Worm (Caenorhabditis elegans) whole organism, L3 larva: ENCODE measurements around the gene T20B12.4.

Experiments
- R02D3.7 ChIP-seq: fragments of 150-350 bp; optimal IDR thresholded peaks from 2 replicates; lab custom pipeline; 2014; ENCODE audit warnings: missing biosample characterization, missing genetic modification characterization
- aly-2 ChIP-seq: fragments of 150-350 bp; optimal IDR thresholded peaks from 2 replicates; lab custom pipeline; 2014; ENCODE audit warnings: missing biosample characterization, missing genetic modification characterization
- ama-1 ChIP-seq: fragments of 150-350 bp; optimal IDR thresholded peaks from 2 replicates; lab custom pipeline; 2018
- ceh-16 ChIP-seq: sonication (generic microtip); optimal IDR thresholded peaks from 2 replicates; lab custom pipeline; 2017; ENCODE audit warnings: missing biosample characterization, missing genetic modification characterization
- ceh-28 ChIP-seq: fragments of 150-350 bp; optimal IDR thresholded peaks from 2 replicates; lab custom pipeline; 2014; ENCODE audit warnings: missing biosample characterization, missing genetic modification reagents, missing genetic modification characterization
- ceh-9 ChIP-seq: sonication (generic microtip); optimal IDR thresholded peaks from 2 replicates; lab custom pipeline; 2018; ENCODE audit warnings: missing biosample characterization, missing genetic modification characterization
- egl-27 ChIP-seq: sonication (generic microtip); optimal IDR thresholded peaks from 4 replicates; lab custom pipeline; 2017; ENCODE audit warnings: missing biosample characterization, missing genetic modification reagents, missing genetic modification characterization
- egl-5 ChIP-seq: fragments of 150-350 bp; optimal IDR thresholded peaks from 2 replicates; lab custom pipeline; 2017; ENCODE audit warnings: missing biosample characterization, missing genetic modification reagents, missing genetic modification characterization, inconsistent platforms
- elt-1 ChIP-seq: fragments of 150-350 bp; optimal IDR thresholded peaks from 2 replicates; lab custom pipeline; 2014; ENCODE audit warnings: missing biosample characterization, missing genetic modification characterization
- elt-2 ChIP-seq: sonication (generic microtip); optimal IDR thresholded peaks from 2 replicates; lab custom pipeline; 2016; ENCODE audit warnings: missing genetic modification reagents, mild to moderate bottlenecking, missing genetic modification characterization, missing compliant biosample characterization
- elt-3 ChIP-seq, 3 experiments: fragments of 150-350 bp in 1 of 3; sonication (generic microtip) in 2 of 3; optimal IDR thresholded peaks; 2 replicates in 2 of 3; 4 replicates in 1 of 3; lab custom pipeline; 2014 to 2017; ENCODE audit warnings: missing biosample characterization in 3 of 3, missing genetic modification characterization in 3 of 3
- eor-1 ChIP-seq, 2 experiments: fragments of 150-350 bp; optimal IDR thresholded peaks; 2 replicates each; lab custom pipeline; 2014 to 2018; ENCODE audit warnings: missing biosample characterization in 2 of 2, missing genetic modification characterization in 2 of 2
- fkh-10 ChIP-seq: sonication (generic microtip); optimal IDR thresholded peaks from 2 replicates; lab custom pipeline; 2017; ENCODE audit warnings: missing biosample characterization, missing genetic modification reagents, missing genetic modification characterization
- fos-1 ChIP-seq: fragments of 150-350 bp; optimal IDR thresholded peaks from 2 replicates; lab custom pipeline; 2014; ENCODE audit warnings: missing biosample characterization, missing genetic modification characterization
- hmg-11 ChIP-seq: sonication (generic microtip); optimal IDR thresholded peaks from 2 replicates; lab custom pipeline; 2016; ENCODE audit warnings: missing genetic modification characterization, missing compliant biosample characterization
- jun-1 ChIP-seq: fragments of 150-350 bp; optimal IDR thresholded peaks from 2 replicates; lab custom pipeline; 2014; ENCODE audit warnings: missing biosample characterization, missing genetic modification reagents, missing genetic modification characterization
- lin-15B ChIP-seq: fragments of 150-350 bp; optimal IDR thresholded peaks from 2 replicates; lab custom pipeline; 2014; ENCODE audit warnings: missing biosample characterization, missing genetic modification characterization
- lin-39 ChIP-seq: fragments of 150-350 bp; optimal IDR thresholded peaks from 2 replicates; lab custom pipeline; 2018; ENCODE audit warnings: missing biosample characterization, missing genetic modification reagents, missing genetic modification characterization
- lsy-12 ChIP-seq: sonication (generic microtip); optimal IDR thresholded peaks from 2 replicates; lab custom pipeline; 2016; ENCODE audit warnings: mild to moderate bottlenecking, missing genetic modification characterization, missing compliant biosample characterization
- mdl-1 ChIP-seq: fragments of 150-350 bp; optimal IDR thresholded peaks from 2 replicates; lab custom pipeline; 2014; ENCODE audit warnings: missing biosample characterization, missing genetic modification characterization
- mml-1 ChIP-seq: fragments of 150-350 bp; sonication (generic microtip); optimal IDR thresholded peaks from 3 replicates; lab custom pipeline; 2014; ENCODE audit warnings: missing biosample characterization, missing genetic modification characterization
- nfya-1 ChIP-seq: sonication (generic microtip); optimal IDR thresholded peaks from 2 replicates; lab custom pipeline; 2017; ENCODE audit warnings: missing genetic modification characterization, mild to moderate bottlenecking, missing compliant biosample characterization, antibody characterized with exemption, moderate library complexity; ENCODE audit not compliant: insufficient read depth
- nhr-11 ChIP-seq: fragments of 150-350 bp; optimal IDR thresholded peaks from 2 replicates; lab custom pipeline; 2014; ENCODE audit warnings: missing biosample characterization, missing genetic modification characterization
- nhr-237 ChIP-seq: fragments of 150-350 bp; optimal IDR thresholded peaks from 2 replicates; lab custom pipeline; 2014; ENCODE audit warnings: missing biosample characterization, missing genetic modification characterization
- nhr-25 ChIP-seq: sonication (generic microtip); optimal IDR thresholded peaks from 2 replicates; lab custom pipeline; 2017; ENCODE audit warnings: missing biosample characterization, missing genetic modification characterization
- nhr-28 ChIP-seq: fragments of 150-350 bp; optimal IDR thresholded peaks from 2 replicates; lab custom pipeline; 2014; ENCODE audit warnings: missing biosample characterization, missing genetic modification characterization
- pha-4 ChIP-seq: fragments of 150-350 bp; optimal IDR thresholded peaks from 2 replicates; lab custom pipeline; 2014; ENCODE audit warnings: missing biosample characterization, missing genetic modification reagents, missing genetic modification characterization
- pqm-1 ChIP-seq: fragments of 150-350 bp; optimal IDR thresholded peaks from 2 replicates; lab custom pipeline; 2017; ENCODE audit warnings: missing biosample characterization, missing genetic modification characterization, inconsistent platforms
- sea-2 ChIP-seq: fragments of 150-350 bp; sonication (generic microtip); optimal IDR thresholded peaks from 4 replicates; lab custom pipeline; 2014; ENCODE audit warnings: missing biosample characterization, missing genetic modification reagents, missing genetic modification characterization
- skn-1 ChIP-seq: fragments of 150-350 bp; optimal IDR thresholded peaks from 2 replicates; lab custom pipeline; 2014; ENCODE audit warnings: missing biosample characterization, missing genetic modification characterization
- tbx-2 ChIP-seq: sonication (generic microtip); optimal IDR thresholded peaks from 2 replicates; lab custom pipeline; 2016; ENCODE audit warnings: mild to moderate bottlenecking, missing genetic modification characterization, missing compliant biosample characterization
- unc-62 ChIP-seq: fragments of 150-350 bp; sonication (generic microtip); optimal IDR thresholded peaks from 4 replicates; lab custom pipeline; 2014; ENCODE audit warnings: missing biosample characterization, missing genetic modification reagents, missing genetic modification characterization
- zag-1 ChIP-seq: fragments of 150-350 bp; optimal IDR thresholded peaks from 2 replicates; lab custom pipeline; 2014; ENCODE audit warnings: missing biosample characterization, missing genetic modification characterization
- ztf-11 ChIP-seq: fragments of 150-350 bp; optimal IDR thresholded peaks from 2 replicates; lab custom pipeline; 2014; ENCODE audit warnings: missing biosample characterization, missing genetic modification characterization
- ztf-4 ChIP-seq: fragments of 150-350 bp; optimal IDR thresholded peaks from 2 replicates; lab custom pipeline; 2014; ENCODE audit warnings: missing biosample characterization, missing genetic modification characterization

The T20B12.4 gene

ce11 chrIII:7367012-7367760 is at the start of gene T20B12.4, which contains the start of gene T20B12.5:
Gene T20B12.4 (plus strand): TSS chrIII:7367710.
Gene T20B12.5 (minus strand): TSS chrIII:7367112.
- TF ChIP-seq pha-4 (tag; lab: Kevin White, UChicago): no peak
- no peak for TF ChIP-seq aly-2
- TF ChIP-seq nfya-1 (tag; lab: Kevin White, UChicago): no peak
- no peak for TF ChIP-seq mml-1 (tag; lab: Kevin White, UChicago)
- no peak for TF ChIP-seq lin-15B (tag; lab: Kevin White, UChicago)
- no peak for TF ChIP-seq R02D3.7
- no peak for TF ChIP-seq fkh-10 (GFP tag; lab: Kevin White, UChicago)
- TF ChIP-seq, all 47 proteins: peak for 0

- peak; percentile 77 for TF ChIP-seq pha-4 (tag; lab: Kevin White, UChicago)
- no peak for TF ChIP-seq unc-62 (GFP tag; lab: Kevin White, UChicago)
- no peak for TF ChIP-seq nhr-11
- TF ChIP-seq elt-2: peak; percentile 18
- TF ChIP-seq egl-5 (tag; lab: Kevin White, UChicago): no peak
- TF ChIP-seq pqm-1 (tag; lab: Kevin White, UChicago): peak; percentile 69
Observed at ce11 chrIII:7319390-7319789, 48.1 kb upstream of the T20B12.4 start, which contains the start of gene F56C9.8. Gene F56C9.8 (minus strand): TSS chrIII:7319509.

DNA sequence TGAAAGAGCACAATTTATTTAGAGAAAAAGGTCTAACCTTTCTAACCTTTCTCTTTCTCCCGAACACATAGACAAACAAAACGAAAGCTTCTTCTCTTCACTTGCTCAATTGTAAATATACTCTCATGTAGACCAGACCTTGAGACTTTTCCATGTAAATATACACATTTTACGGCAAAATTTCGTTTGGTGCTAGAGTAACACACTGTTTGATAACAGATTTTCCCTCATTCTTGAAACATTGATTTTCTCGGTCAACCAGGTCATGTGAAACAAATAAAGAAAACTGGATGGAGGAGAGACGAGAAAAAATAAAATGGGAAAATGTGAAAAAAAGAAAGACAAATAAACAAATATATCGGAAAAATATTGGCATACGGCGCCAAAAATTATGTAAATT is 45.5 kb upstream of the T20B12.4 start:
- TF ChIP-seq mml-1 (tag; lab: Kevin White, UChicago): no peak
- peak; percentile 34 for TF ChIP-seq pqm-1 (tag; lab: Kevin White, UChicago)
- peak; percentile 55 for TF ChIP-seq elt-2
- peak; percentile 99 for TF ChIP-seq pha-4 (tag; lab: Kevin White, UChicago)

ce11 chrIII:7323331-7323730 is 44.2 kb upstream of the T20B12.4 start:
- TF ChIP-seq elt-2: peak; percentile 69
- TF ChIP-seq pqm-1 (tag; lab: Kevin White, UChicago): peak; percentile 1
- no peak for TF ChIP-seq ztf-4 (tag; lab: Kevin White, UChicago)

DNA sequence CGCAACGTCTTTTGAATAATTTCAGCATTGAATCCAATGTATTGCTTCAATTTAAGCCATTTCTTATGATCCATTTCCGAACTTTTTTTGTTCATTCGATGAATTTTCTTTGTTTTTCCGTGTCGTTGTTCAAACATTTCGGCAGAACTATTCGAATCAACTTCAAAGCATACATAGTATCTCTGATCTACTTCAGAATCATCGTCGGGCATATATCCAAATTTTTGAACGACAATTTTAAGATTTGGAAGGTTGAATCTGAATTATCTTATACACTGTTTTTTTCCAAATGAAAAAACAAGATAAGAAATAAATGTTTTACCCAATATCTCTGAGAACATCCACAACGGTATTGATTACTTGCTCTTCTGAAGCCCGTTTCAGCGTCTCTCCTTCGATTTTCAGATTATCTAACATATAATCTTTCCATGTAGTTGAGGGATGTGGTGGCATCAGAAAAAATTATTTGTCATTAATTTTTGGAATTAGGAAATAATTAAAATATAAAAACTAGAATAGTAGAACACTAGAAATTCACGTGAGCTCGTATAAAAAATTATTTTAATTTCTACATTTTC is 38.3 kb upstream of the T20B12.4 start, which contains the start of gene lab-2:
Gene lab-2, minus strand, starts transcription at position 453 of the 578 bp plus-strand sequence.
- TF ChIP-seq hmg-11 (tag; lab: Kevin White, UChicago) (no peak), mdl-1 (no peak), elt-2 (peak; percentile 20), aly-2 (peak; percentile 15), nhr-25 (tag; lab: Kevin White, UChicago) (peak; percentile 33), fos-1 (tag; lab: Kevin White, UChicago) (no peak), ama-1 (lab: Kevin White, UChicago) (peak; percentile 79), ztf-4 (tag; lab: Kevin White, UChicago) (peak; percentile 4), lsy-12 (peak; percentile 66), jun-1 (tag; lab: Kevin White, UChicago) (peak; percentile 13)
- TF ChIP-seq, all 47 proteins: peak for 7

ce11 chrIII:7331671-7332070 is 35.8 kb upstream of the T20B12.4 start:
- no peak for TF ChIP-seq hmg-11 (tag; lab: Kevin White, UChicago)
- TF ChIP-seq elt-1 (tag; lab: Kevin White, UChicago): no peak
- TF ChIP-seq ztf-11 (tag; lab: Kevin White, UChicago): no peak
- TF ChIP-seq tbx-2 (tag; lab: Kevin White, UChicago): no peak
- TF ChIP-seq ceh-9 (tag; lab: Kevin White, UChicago): no peak

- peak; percentile 96 for TF ChIP-seq mdl-1
- peak; percentile 84 for TF ChIP-seq lin-39 (tag; lab: Kevin White, UChicago)
- no peak for TF ChIP-seq mml-1 (tag; lab: Kevin White, UChicago)
- TF ChIP-seq ztf-4 (tag; lab: Kevin White, UChicago): peak; percentile 68
- no peak for TF ChIP-seq elt-3 (tag; optimal IDR thresholded peaks at IDR 0.05; lab: Kevin White, UChicago)
- peak; percentile 1 for TF ChIP-seq pqm-1 (tag; lab: Kevin White, UChicago)
- no peak for TF ChIP-seq nhr-237 (tag; lab: Kevin White, UChicago)
- TF ChIP-seq tbx-2 (tag; lab: Kevin White, UChicago): peak; percentile 33
- TF ChIP-seq sea-2 (GFP tag; lab: Kevin White, UChicago): no peak
- no peak for TF ChIP-seq ceh-9 (tag; lab: Kevin White, UChicago)
- TF ChIP-seq fkh-10 (GFP tag; lab: Kevin White, UChicago): no peak
- peak; percentile 82 for TF ChIP-seq lin-15B (tag; lab: Kevin White, UChicago)
- no peak for TF ChIP-seq ceh-16 (tag; lab: Kevin White, UChicago)
- peak; percentile 77 for TF ChIP-seq lsy-12
- TF ChIP-seq ceh-28 (tag; lab: Kevin White, UChicago): peak; percentile 44
- no peak for TF ChIP-seq nhr-28 (tag; lab: Kevin White, UChicago)
- TF ChIP-seq pha-4 (tag; lab: Kevin White, UChicago): peak; percentile 55
- TF ChIP-seq eor-1 (tag; optimal IDR thresholded peaks at IDR 0.05; lab: Kevin White, UChicago): no peak
- no peak for TF ChIP-seq egl-5 (tag; lab: Kevin White, UChicago)
- TF ChIP-seq R02D3.7: peak; percentile 38
- TF ChIP-seq skn-1: peak; percentile 22
- peak; percentile 84 for TF ChIP-seq jun-1 (tag; lab: Kevin White, UChicago)
- no peak for TF ChIP-seq zag-1
- TF ChIP-seq aly-2: no peak
- peak; percentile 44 for TF ChIP-seq egl-27 (tag; lab: Kevin White, UChicago)
Observed at ce11 chrIII:7335220-7335619, 32.3 kb upstream of the T20B12.4 start, which contains the start of gene F56C9.10. Gene F56C9.10 (minus strand): TSS chrIII:7335316.
